Fruit fly (Drosophila melanogaster) whole organism, pupa: Measurements from ENCODE around the gene pzg.

Source experiments
- CG12605 ChIP-seq: fragments of 200-800 bp; sonication (Bioruptor generic); IDR thresholded peaks from 2 replicates; pipeline ENCODE4 v1.3.6; 2022; ENCODE audit warnings: missing biosample characterization, missing genetic modification characterization
- CG4496 ChIP-seq: fragments of 200-800 bp; sonication (Bioruptor generic); IDR thresholded peaks from 3 replicates; pipeline ENCODE4 v1.3.6; 2022; ENCODE audit warnings: missing biosample characterization, missing genetic modification characterization
- CG8301 ChIP-seq: fragments of 200-800 bp; sonication (Bioruptor generic); optimal IDR thresholded peaks from 2 replicates; lab custom pipeline; 2018; ENCODE audit warnings: missing biosample characterization, mild to moderate bottlenecking, missing genetic modification characterization
- EcR ChIP-seq: fragments of 200-800 bp; sonication (Bioruptor generic); optimal IDR thresholded peaks from 3 replicates; lab custom pipeline; 2019; ENCODE audit warnings: missing biosample characterization, missing genetic modification characterization, mild to moderate bottlenecking, moderate library complexity, missing genetic modification reagents
- Pif1B ChIP-seq: fragments of 200-800 bp; sonication (Bioruptor generic); optimal IDR thresholded peaks from 3 replicates; lab custom pipeline; 2016; ENCODE audit warnings: missing biosample characterization, missing genetic modification characterization
- Snoo ChIP-seq: fragments of 200-800 bp; sonication (Bioruptor generic); optimal IDR thresholded peaks from 3 replicates; lab custom pipeline; 2017; ENCODE audit warnings: missing biosample characterization, mild to moderate bottlenecking, missing genetic modification characterization, inconsistent platforms
- gl ChIP-seq: fragments of 200-800 bp; sonication (Bioruptor generic); optimal IDR thresholded peaks from 2 replicates; lab custom pipeline; 2018; ENCODE audit warnings: missing biosample characterization, mild to moderate bottlenecking, missing genetic modification characterization

- TF ChIP-seq CG8301 (tag; lab: Kevin White, UChicago) (no peak), gl (tag; lab: Kevin White, UChicago) (no peak), CG4496 (no peak), EcR (GFP tag; lab: Kevin White, UChicago) (peak; percentile 56), Pif1B (GFP tag; lab: Kevin White, UChicago) (no peak), Snoo (tag; lab: Kevin White, UChicago) (no peak), CG12605 (no peak)
Observed at dm6 chr3L:21256062-21257023, 29.6 kb upstream of the pzg start.
